Worm (Caenorhabditis elegans): Measurements from ENCODE around the gene C50B6.9.

- TF ChIP-seq hlh-4 (tag; optimal IDR thresholded peaks at IDR 0.05) (no peak), elt-2 (tag; optimal IDR thresholded peaks at IDR 0.05) (peak; percentile 61), sup-37 (GFP tag; optimal IDR thresholded peaks at IDR 0.05) (no peak), rnt-1 (tag; optimal IDR thresholded peaks at IDR 0.05) (no peak)
These were observed 36.7 kb downstream of the C50B6.9 start for ce11 chrV:13372821-13373220.

All from whole organism, L1 larva.